Fruit fly (Drosophila melanogaster): ENCODE results near the gene upd3.
A peak's percentile ranks its signal among the peaks of the same experiment; 100 is the strongest.

Gene upd3

dm6 chrX:18294031-18294430 lies 17.0 kb downstream of the upd3 start (continued):
- TF ChIP-seq croc (GFP tag; conservative IDR thresholded peaks at IDR 0.05) (no peak), sens (GFP tag) (peak; percentile 92), bbx (GFP tag; IDR thresholded peaks at IDR 0.05; ENCODE audit: partially characterized antibody) (no peak), klu (GFP tag; IDR thresholded peaks at IDR 0.05) (peak; percentile 59), ash1 (GFP tag; optimal IDR thresholded peaks at IDR 0.05) (no peak), NK7.1 (GFP tag; optimal IDR thresholded peaks at IDR 0.05) (peak; percentile 14), Nf-YA (GFP tag; IDR thresholded peaks at IDR 0.05) (no peak), CG15601 (tag; optimal IDR thresholded peaks at IDR 0.05) (no peak), CG13296 (GFP tag; optimal IDR thresholded peaks at IDR 0.05) (peak; percentile 68), CG3065 (GFP tag; optimal IDR thresholded peaks at IDR 0.05) (no peak), CG6765 (GFP tag; optimal IDR thresholded peaks at IDR 0.05) (peak; percentile 22), CG14965 (GFP tag; optimal IDR thresholded peaks at IDR 0.05; ENCODE audit: borderline replicate concordance) (no peak), CG5245 (GFP tag; optimal IDR thresholded peaks at IDR 0.05) (peak; percentile 33), CTCF (GFP tag; optimal IDR thresholded peaks at IDR 0.05) (no peak), CG31441 (GFP tag; IDR thresholded peaks at IDR 0.05) (peak; percentile 63), Meics (GFP tag; optimal IDR thresholded peaks at IDR 0.05) (peak; percentile 82), slou (GFP tag; optimal IDR thresholded peaks at IDR 0.05) (peak; percentile 27), wor (GFP tag; IDR thresholded peaks at IDR 0.05) (peak; percentile 66), ranshi (GFP tag; IDR thresholded peaks at IDR 0.05) (peak; percentile 83), lab (GFP tag; optimal IDR thresholded peaks at IDR 0.05) (peak; percentile 85), tna (GFP tag; IDR thresholded peaks at IDR 0.05; ENCODE audit: partially characterized antibody) (no peak), CG14710 (tag; optimal IDR thresholded peaks at IDR 0.05) (no peak), CG32772 (GFP tag; IDR thresholded peaks at IDR 0.05) (peak; percentile 80), CG17385 (GFP tag; optimal IDR thresholded peaks at IDR 0.05) (peak; percentile 64), CG10979 (tag; optimal IDR thresholded peaks at IDR 0.05) (peak; percentile 44), Doc3 (GFP tag; IDR thresholded peaks at IDR 0.05; ENCODE audit: partially characterized antibody) (no peak), CG9215 (GFP tag; IDR thresholded peaks at IDR 0.05) (peak; percentile 67)

- TF ChIP-seq grn (GFP tag; optimal IDR thresholded peaks at IDR 0.05) (peak; percentile 59), CG13123 (GFP tag; optimal IDR thresholded peaks at IDR 0.05) (no peak), Dip3 (GFP tag; optimal IDR thresholded peaks at IDR 0.05) (no peak), D (optimal IDR thresholded peaks at IDR 0.05) (peak; percentile 13), D (GFP tag; optimal IDR thresholded peaks at IDR 0.05) (no peak), CG12104 (GFP tag; optimal IDR thresholded peaks at IDR 0.05) (no peak), kni (GFP tag; optimal IDR thresholded peaks at IDR 0.05) (peak; percentile 18), Awh (GFP tag; IDR thresholded peaks at IDR 0.05) (peak; percentile 75; the same call in 1 of the 2 replicates), cg (GFP tag; optimal IDR thresholded peaks at IDR 0.05) (peak; percentile 37), Deaf1 (tag; optimal IDR thresholded peaks at IDR 0.05) (no peak), CG4360 (GFP tag; IDR thresholded peaks at IDR 0.05) (peak; percentile 36; the same call in 1 of the 2 replicates), pan (optimal IDR thresholded peaks at IDR 0.05) (no peak), pan (GFP tag; optimal IDR thresholded peaks at IDR 0.05 in 1 of 2, IDR thresholded peaks at IDR 0.05 in 1 of 2) (peak in 1 of 2 experiments; percentile 63), gsb-n (tag; optimal IDR thresholded peaks at IDR 0.05) (peak; percentile 33), Drgx (GFP tag; IDR thresholded peaks at IDR 0.05) (no peak), tll (GFP tag; optimal IDR thresholded peaks at IDR 0.05) (peak in 1 of 2 experiments; percentile 4), ac (GFP tag; optimal IDR thresholded peaks at IDR 0.05) (peak; percentile 68), CG10654 (GFP tag; optimal IDR thresholded peaks at IDR 0.05) (no peak), CG11504 (tag; optimal IDR thresholded peaks at IDR 0.05) (no peak), crol (GFP tag; IDR thresholded peaks at IDR 0.05) (peak; percentile 92), CG8944 (GFP tag; optimal IDR thresholded peaks at IDR 0.05) (no peak), CG10321 (GFP tag; IDR thresholded peaks at IDR 0.05) (0 out of 2 replicates have a peak, but pooled peaks have one; percentile 30), CG1832 (GFP tag; optimal IDR thresholded peaks at IDR 0.05) (peak; percentile 71), en (GFP tag; optimal IDR thresholded peaks at IDR 0.05) (no peak), Nf-YC (tag; optimal IDR thresholded peaks at IDR 0.05) (no peak)
Measured at dm6 chrX:18297905-18298630, 21.0 kb downstream of the upd3 start.
